Fruit fly (Drosophila melanogaster): ENCODE results near the gene Hcf.
A peak's percentile ranks its signal among the peaks of the same experiment; 100 is the strongest.

Gene Hcf

DNA sequence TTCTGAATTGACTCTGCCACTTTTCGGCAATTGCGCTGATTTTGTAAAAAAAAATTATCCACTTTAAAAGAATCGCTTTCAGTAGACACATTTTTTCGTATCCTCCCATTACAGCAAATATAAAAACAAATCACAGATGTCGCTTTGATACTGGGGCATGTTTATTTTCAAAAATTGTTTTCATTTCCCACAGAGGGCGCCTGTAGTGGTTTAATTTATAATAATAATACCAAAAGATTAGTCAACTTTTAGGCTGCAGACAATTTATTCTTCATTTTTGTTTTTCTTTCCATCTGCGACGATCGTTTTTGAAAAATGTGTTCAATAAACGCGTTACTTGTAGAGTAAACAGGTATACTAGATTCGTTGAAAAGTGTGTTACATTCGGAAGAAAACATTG lies 47.1 kb downstream of the Hcf start (continued):
- TF ChIP-seq Hr38 (GFP tag; optimal IDR thresholded peaks at IDR 0.05) (no peak), CG8632 (GFP tag; optimal IDR thresholded peaks at IDR 0.05) (no peak), net (GFP tag; optimal IDR thresholded peaks at IDR 0.05) (no peak), Met (GFP tag; optimal IDR thresholded peaks at IDR 0.05) (peak; percentile 17), dsx (GFP tag; optimal IDR thresholded peaks at IDR 0.05; ENCODE audit: poor library complexity, severe bottlenecking) (no peak), salr (GFP tag; optimal IDR thresholded peaks at IDR 0.05) (no peak), Lpt (GFP tag; optimal IDR thresholded peaks at IDR 0.05) (no peak), CG8319 (GFP tag; optimal IDR thresholded peaks at IDR 0.05) (peak; percentile 34), CG8119 (GFP tag; IDR thresholded peaks at IDR 0.05) (no peak), CG32006 (GFP tag; optimal IDR thresholded peaks at IDR 0.05) (no peak), CG3032 (tag; optimal IDR thresholded peaks at IDR 0.05) (peak; percentile 8), ss (GFP tag; optimal IDR thresholded peaks at IDR 0.05) (no peak), topi (GFP tag; optimal IDR thresholded peaks at IDR 0.05) (peak; percentile 11), CG6276 (GFP tag; optimal IDR thresholded peaks at IDR 0.05) (no peak), Hr39 (GFP tag; optimal IDR thresholded peaks at IDR 0.05) (peak; percentile 30), Hr4 (GFP tag; optimal IDR thresholded peaks at IDR 0.05) (peak; percentile 15), Gug (GFP tag; IDR thresholded peaks at IDR 0.05) (no peak), CG10669 (GFP tag; optimal IDR thresholded peaks at IDR 0.05) (peak; percentile 8), pdm3 (GFP tag; optimal IDR thresholded peaks at IDR 0.05) (peak; percentile 25), CG31627 (GFP tag; optimal IDR thresholded peaks at IDR 0.05) (peak; percentile 50), Eip78C (GFP tag) (peak; percentile 35), Sox14 (GFP tag; optimal IDR thresholded peaks at IDR 0.05) (peak; percentile 8), Blimp-1 (GFP tag; optimal IDR thresholded peaks at IDR 0.05) (no peak), Eip93F (GFP tag; optimal IDR thresholded peaks at IDR 0.05) (no peak), esn (GFP tag; optimal IDR thresholded peaks at IDR 0.05) (peak; percentile 44), dac (GFP tag; optimal IDR thresholded peaks at IDR 0.05) (no peak), vri (GFP tag; optimal IDR thresholded peaks at IDR 0.05) (no peak), eg (GFP tag; IDR thresholded peaks at IDR 0.05) (no peak), CG9139 (GFP tag; optimal IDR thresholded peaks at IDR 0.05) (no peak), cyc (GFP tag; optimal IDR thresholded peaks at IDR 0.05) (peak; percentile 41), Ets21C (GFP tag; optimal IDR thresholded peaks at IDR 0.05) (no peak)

DNA sequence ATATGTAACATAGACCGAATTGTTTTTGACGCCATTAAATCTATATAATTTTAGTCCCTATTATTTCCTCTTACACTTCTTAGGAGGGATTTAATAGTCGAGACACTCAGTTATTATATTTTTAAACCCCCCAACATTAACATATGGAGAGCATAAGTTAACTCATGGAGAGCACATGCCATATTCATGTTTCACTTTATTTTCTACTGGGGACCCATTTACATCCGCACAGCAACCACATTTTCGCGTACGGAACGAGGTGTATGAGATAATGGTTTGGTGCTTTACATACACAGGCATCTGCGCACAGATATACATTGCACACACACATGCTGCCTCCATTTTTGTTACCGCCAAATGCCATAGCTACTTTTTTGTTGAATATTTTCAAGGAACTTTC lies 51.8 kb downstream of the Hcf start:
- TF ChIP-seq esn (GFP tag; optimal IDR thresholded peaks at IDR 0.05) (peak; percentile 8), Eip75B (GFP tag; optimal IDR thresholded peaks at IDR 0.05) (no peak), CG11902 (GFP tag; optimal IDR thresholded peaks at IDR 0.05) (no peak), Eip78C (GFP tag) (peak; percentile 26), spab (GFP tag; optimal IDR thresholded peaks at IDR 0.05) (no peak), CG6808 (GFP tag; optimal IDR thresholded peaks at IDR 0.05) (no peak)

DNA sequence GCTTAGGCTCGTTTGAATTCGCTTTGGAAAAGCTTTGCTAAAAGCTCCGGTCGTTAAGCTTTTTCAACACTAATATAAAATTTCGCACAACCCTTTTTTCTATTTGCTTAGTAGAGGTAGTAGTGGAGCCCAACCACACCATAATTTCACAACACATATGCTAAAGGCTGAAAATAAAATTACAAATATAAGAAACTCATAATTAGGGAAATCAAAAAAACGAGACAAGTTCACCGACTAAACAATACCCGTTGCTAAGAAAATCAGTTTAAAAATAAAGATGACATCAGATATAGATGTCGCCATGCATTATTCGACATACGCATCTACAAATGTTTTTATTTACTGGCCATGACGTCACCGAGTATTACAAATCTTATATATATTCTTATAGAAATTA lies 56.5 kb downstream of the Hcf start:
- TF ChIP-seq fkh (GFP tag; optimal IDR thresholded peaks at IDR 0.05) (peak; percentile 96), Eip75B (GFP tag; optimal IDR thresholded peaks at IDR 0.05) (no peak)

DNA sequence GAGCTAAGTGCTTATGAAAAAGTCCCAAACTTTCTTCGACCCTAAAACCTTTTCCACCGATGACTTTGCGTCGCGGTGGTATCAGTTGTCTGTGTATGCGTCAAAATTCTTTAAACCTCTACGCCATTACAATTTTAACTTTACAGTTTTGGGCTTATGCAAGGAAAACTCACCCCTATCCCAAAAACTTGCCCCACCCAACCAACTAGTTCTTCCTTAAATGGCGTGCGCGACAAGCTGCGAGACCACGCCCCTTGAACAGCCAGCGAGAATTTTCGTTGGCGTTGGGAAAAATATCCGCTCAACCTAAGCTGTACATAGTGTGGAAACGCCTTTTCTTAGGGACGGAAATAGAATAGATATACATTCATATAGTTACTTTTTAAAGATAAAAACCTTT lies 59.0 kb downstream of the Hcf start:
- TF ChIP-seq CG10669 (GFP tag; optimal IDR thresholded peaks at IDR 0.05), result no peak
- TF ChIP-seq Hr39 (GFP tag; optimal IDR thresholded peaks at IDR 0.05), result no peak
- no peak for TF ChIP-seq Met (GFP tag; optimal IDR thresholded peaks at IDR 0.05)
- no peak for TF ChIP-seq net (GFP tag; optimal IDR thresholded peaks at IDR 0.05)
- TF ChIP-seq CG6792 (GFP tag; optimal IDR thresholded peaks at IDR 0.05), result no peak
- TF ChIP-seq Hr38 (GFP tag; optimal IDR thresholded peaks at IDR 0.05), result no peak
- TF ChIP-seq CG6854 (GFP tag; optimal IDR thresholded peaks at IDR 0.05), result no peak
- no peak for TF ChIP-seq achi (GFP tag; optimal IDR thresholded peaks at IDR 0.05)
- no peak for TF ChIP-seq vri (GFP tag; optimal IDR thresholded peaks at IDR 0.05)
- TF ChIP-seq CG8632 (GFP tag; optimal IDR thresholded peaks at IDR 0.05), result no peak
- no peak for TF ChIP-seq CG32006 (GFP tag; optimal IDR thresholded peaks at IDR 0.05)
- TF ChIP-seq pdm3 (GFP tag; optimal IDR thresholded peaks at IDR 0.05), result no peak
- no peak for TF ChIP-seq CG8319 (GFP tag; optimal IDR thresholded peaks at IDR 0.05)
- TF ChIP-seq Hr4 (GFP tag; optimal IDR thresholded peaks at IDR 0.05), result no peak
- no peak for TF ChIP-seq CG6808 (GFP tag; optimal IDR thresholded peaks at IDR 0.05)
- TF ChIP-seq spab (GFP tag; optimal IDR thresholded peaks at IDR 0.05), result no peak

Data from whole organism, prepupa.